Worm (Caenorhabditis elegans) whole organism, young adult: Measurements from ENCODE around the gene clec-247.

Experiments
- B0019.2 ChIP-seq: fragments of 200-800 bp; sonication (Bioruptor generic); conservative IDR thresholded peaks from 2 replicates; pipeline ENCODE4 v1.3.6; 2022; ENCODE audit warnings: missing genetic modification reagents, missing genetic modification characterization, missing compliant biosample characterization
- C06A6.2 ChIP-seq: fragments of 200-800 bp; sonication (Bioruptor generic); conservative IDR thresholded peaks from 2 replicates; pipeline ENCODE4 v1.3.6; 2022; ENCODE audit warnings: missing genetic modification characterization, missing compliant biosample characterization
- F22D6.2 ChIP-seq: sonication (generic microtip); optimal IDR thresholded peaks from 2 replicates; lab custom pipeline; 2016; ENCODE audit warnings: mild to moderate bottlenecking, missing genetic modification characterization, missing compliant biosample characterization
- ZK185.1 ChIP-seq: sonication (generic microtip); optimal IDR thresholded peaks from 2 replicates; lab custom pipeline; 2016; ENCODE audit warnings: mild to moderate bottlenecking, missing genetic modification characterization, missing compliant biosample characterization; ENCODE audit not compliant: poor library complexity, severe bottlenecking
- attf-3 ChIP-seq: fragments of 200-800 bp; sonication (Bioruptor generic); conservative IDR thresholded peaks from 2 replicates; pipeline ENCODE4 v1.3.6; 2022; ENCODE audit warnings: missing genetic modification reagents, missing genetic modification characterization, missing compliant biosample characterization
- attf-5 ChIP-seq: fragments of 200-800 bp; sonication (Bioruptor generic); optimal IDR thresholded peaks from 2 replicates; lab custom pipeline; 2018; ENCODE audit warnings: mild to moderate bottlenecking, missing genetic modification characterization, missing compliant biosample characterization
- bed-1 ChIP-seq: fragments of 200-800 bp; sonication (Bioruptor generic); IDR thresholded peaks from 2 replicates; pipeline ENCODE4 v1.3.6; 2022; ENCODE audit warnings: missing genetic modification reagents, missing genetic modification characterization, missing compliant biosample characterization
- bed-2 ChIP-seq: fragments of 200-800 bp; sonication (Bioruptor generic); IDR thresholded peaks from 2 replicates; pipeline ENCODE4 v1.3.6; 2022; ENCODE audit warnings: missing genetic modification reagents, missing genetic modification characterization, missing compliant biosample characterization
- cebp-1 ChIP-seq, 2 experiments: fragments of 200-800 bp in 1 of 2; sonication (Bioruptor generic) in 1 of 2; sonication (generic microtip) in 1 of 2; IDR thresholded peaks in 1 of 2; optimal IDR thresholded peaks in 1 of 2; 2 replicates each; pipeline versions ENCODE4 v1.3.6 to Lab custom; 2017 to 2022; ENCODE audit warnings: missing compliant biosample characterization in 2 of 2, missing genetic modification characterization in 2 of 2, mild to moderate bottlenecking in 1 of 2, missing genetic modification reagents in 1 of 2, moderate library complexity in 1 of 2
- ceh-100 ChIP-seq: fragments of 200-800 bp; sonication (Bioruptor generic); IDR thresholded peaks from 2 replicates; pipeline ENCODE4 v1.3.6; 2022; ENCODE audit warnings: missing genetic modification reagents, missing genetic modification characterization, missing compliant biosample characterization
- ceh-40 ChIP-seq: fragments of 200-800 bp; sonication (Bioruptor generic); IDR thresholded peaks from 2 replicates; pipeline ENCODE4 v1.3.6; 2022; ENCODE audit warnings: missing genetic modification characterization, missing compliant biosample characterization
- ceh-91 ChIP-seq: fragments of 200-800 bp; sonication (Bioruptor generic); IDR thresholded peaks from 2 replicates; pipeline ENCODE4 v1.3.6; 2022; ENCODE audit warnings: missing genetic modification reagents, missing genetic modification characterization, missing compliant biosample characterization
- die-1 ChIP-seq: sonication (generic microtip); optimal IDR thresholded peaks from 2 replicates; lab custom pipeline; 2016; ENCODE audit warnings: missing genotype, mild to moderate bottlenecking, missing genetic modification characterization, missing compliant biosample characterization
- dpl-1 ChIP-seq: fragments of 150-350 bp; optimal IDR thresholded peaks from 2 replicates; lab custom pipeline; 2014; ENCODE audit warnings: missing biosample characterization, missing genetic modification reagents, missing genetic modification characterization
- hlh-12 ChIP-seq: sonication (generic microtip); optimal IDR thresholded peaks from 2 replicates; lab custom pipeline; 2016; ENCODE audit warnings: missing genetic modification characterization, missing compliant biosample characterization
- hmg-20 ChIP-seq: fragments of 200-800 bp; sonication (Bioruptor generic); IDR thresholded peaks from 2 replicates; pipeline ENCODE4 v1.3.6; 2022; ENCODE audit warnings: missing genetic modification reagents, missing genetic modification characterization, missing compliant biosample characterization
- let-607 ChIP-seq, 2 experiments: fragments of 200-800 bp in 1 of 2; sonication (Bioruptor generic) in 1 of 2; sonication (generic microtip) in 1 of 2; optimal IDR thresholded peaks; 2 replicates each; lab custom pipeline; 2016 to 2018; ENCODE audit warnings: mild to moderate bottlenecking in 2 of 2, missing compliant biosample characterization in 2 of 2, missing genetic modification characterization in 2 of 2, moderate library complexity in 2 of 2, missing genotype in 1 of 2
- madf-6 ChIP-seq: fragments of 200-800 bp; sonication (Bioruptor generic); IDR thresholded peaks from 2 replicates; pipeline ENCODE4 v1.3.6; 2022; ENCODE audit warnings: missing genetic modification reagents, missing genetic modification characterization, missing compliant biosample characterization
- madf-8 ChIP-seq: fragments of 200-800 bp; sonication (Bioruptor generic); conservative IDR thresholded peaks from 2 replicates; pipeline ENCODE4 v1.3.6; 2022; ENCODE audit warnings: missing genetic modification reagents, missing genetic modification characterization, missing compliant biosample characterization
- mcd-1 ChIP-seq: fragments of 200-800 bp; sonication (Bioruptor generic); IDR thresholded peaks from 2 replicates; pipeline ENCODE4 v1.3.6; 2022; ENCODE audit warnings: missing genetic modification reagents, missing genetic modification characterization, missing compliant biosample characterization
- nfyb-1 ChIP-seq: fragments of 200-800 bp; sonication (Bioruptor generic); IDR thresholded peaks from 2 replicates; pipeline ENCODE4 v1.3.6; 2022; ENCODE audit warnings: missing genetic modification reagents, missing genetic modification characterization, missing compliant biosample characterization
- nhr-27 ChIP-seq: fragments of 200-800 bp; sonication (Bioruptor generic); optimal IDR thresholded peaks from 2 replicates; lab custom pipeline; 2018; ENCODE audit warnings: mild to moderate bottlenecking, missing genetic modification characterization, moderate library complexity, missing compliant biosample characterization
- nhr-80 ChIP-seq: sonication (generic microtip); optimal IDR thresholded peaks from 2 replicates; lab custom pipeline; 2016; ENCODE audit warnings: missing genetic modification characterization, missing compliant biosample characterization
- nhr-90 ChIP-seq: sonication (generic microtip); optimal IDR thresholded peaks from 2 replicates; lab custom pipeline; 2016; ENCODE audit warnings: missing genotype, mild to moderate bottlenecking, missing genetic modification characterization, missing compliant biosample characterization
- rpc-1 ChIP-seq, 2 experiments: fragments of 150-350 bp in 1 of 2; sonication (generic microtip) in 1 of 2; optimal IDR thresholded peaks; 2 replicates each; lab custom pipeline; 2014 to 2018; ENCODE audit warnings: missing biosample characterization in 1 of 2, missing genetic modification characterization in 1 of 2, missing genetic modification reagents in 1 of 2, missing genotype in 1 of 2
- sdz-38 ChIP-seq: sonication (generic microtip); optimal IDR thresholded peaks from 2 replicates; lab custom pipeline; 2016; ENCODE audit warnings: missing genotype, missing genetic modification characterization, missing compliant biosample characterization
- snpc-1.3 ChIP-seq: sonication (generic microtip); optimal IDR thresholded peaks from 2 replicates; lab custom pipeline; 2017; ENCODE audit warnings: missing genetic modification characterization, mild to moderate bottlenecking, missing compliant biosample characterization, antibody characterized with exemption, moderate library complexity, missing genotype, missing genetic modification reagents; ENCODE audit not compliant: insufficient read depth
- somi-1 ChIP-seq: fragments of 200-800 bp; sonication (Bioruptor generic); optimal IDR thresholded peaks from 2 replicates; lab custom pipeline; 2018; ENCODE audit warnings: mild to moderate bottlenecking, missing genetic modification characterization, missing compliant biosample characterization
- tbp1 ChIP-seq: fragments of 200-800 bp; sonication (Bioruptor generic); optimal IDR thresholded peaks from 2 replicates; lab custom pipeline; 2018; ENCODE audit warnings: mild to moderate bottlenecking, missing genetic modification characterization, missing compliant biosample characterization
- tbx-9 ChIP-seq: sonication (generic microtip); optimal IDR thresholded peaks from 2 replicates; lab custom pipeline; 2016; ENCODE audit warnings: borderline replicate concordance, missing genetic modification characterization, inconsistent platforms, missing compliant biosample characterization
- zfh-2 ChIP-seq: fragments of 200-800 bp; sonication (Bioruptor generic); conservative IDR thresholded peaks from 2 replicates; pipeline ENCODE4 v1.3.6; 2022; ENCODE audit warnings: missing genetic modification reagents, missing genetic modification characterization, missing compliant biosample characterization
- ztf-18 ChIP-seq: sonication (generic microtip); optimal IDR thresholded peaks from 2 replicates; lab custom pipeline; 2016; ENCODE audit warnings: missing genotype, mild to moderate bottlenecking, missing genetic modification characterization, missing compliant biosample characterization
- ztf-28 ChIP-seq: fragments of 200-800 bp; sonication (Bioruptor generic); IDR thresholded peaks from 2 replicates; pipeline ENCODE4 v1.3.6; 2022; ENCODE audit warnings: missing genetic modification reagents, missing genetic modification characterization, missing compliant biosample characterization
- ztf-6 ChIP-seq: fragments of 200-800 bp; sonication (Bioruptor generic); IDR thresholded peaks from 2 replicates; pipeline ENCODE4 v1.3.6; 2022; ENCODE audit warnings: missing genetic modification reagents, missing genetic modification characterization, missing compliant biosample characterization

clec-247 gene

ce11 chrV:18241328-18241727 lies 41.4 kb upstream of the clec-247 start, which contains the start of gene R10E8.8:
R10E8.8 (minus strand) TSS chrV:18241670.
- no peak for TF ChIP-seq madf-8 (GFP tag; lab: Robert Waterston, UW)
- no peak for TF ChIP-seq somi-1 (GFP tag; lab: Kevin White, UChicago)
- TF ChIP-seq bed-2, result no peak
- TF ChIP-seq madf-6, result no peak
- TF ChIP-seq dpl-1 (GFP tag; lab: Kevin White, UChicago), result no peak
- no peak for TF ChIP-seq cebp-1 (GFP tag; IDR thresholded peaks at IDR 0.05; lab: Robert Waterston, UW)
- peak; percentile 14 for TF ChIP-seq cebp-1 (tag; optimal IDR thresholded peaks at IDR 0.05; lab: Kevin White, UChicago)
- TF ChIP-seq attf-5 (GFP tag; lab: Kevin White, UChicago), result peak; percentile 26
- no peak for TF ChIP-seq tbx-9 (tag; lab: Kevin White, UChicago)
- peak; percentile 65 for TF ChIP-seq nhr-80 (tag; lab: Kevin White, UChicago)
- TF ChIP-seq C06A6.2, result no peak
- TF ChIP-seq mcd-1 (GFP tag; lab: Robert Waterston, UW), result peak; percentile 61; the same call in 1 of the 2 replicates
- TF ChIP-seq hmg-20, result no peak
- TF ChIP-seq sdz-38, result no peak
- peak in 1 of 2 experiments; percentile 5 for TF ChIP-seq let-607 (tag; optimal IDR thresholded peaks at IDR 0.05; lab: Kevin White, UChicago)
- no peak for TF ChIP-seq bed-1 (GFP tag; lab: Robert Waterston, UW)
- TF ChIP-seq rpc-1 (optimal IDR thresholded peaks at IDR 0.05; lab: Kevin White, UChicago), result no peak
- no peak for TF ChIP-seq rpc-1 (tag; optimal IDR thresholded peaks at IDR 0.05; lab: Kevin White, UChicago)

ce11 chrV:18243227-18243626 lies 39.5 kb upstream of the clec-247 start:
- TF ChIP-seq ztf-28 (GFP tag; lab: Robert Waterston, UW), result no peak
- TF ChIP-seq madf-8 (GFP tag; lab: Robert Waterston, UW), result no peak
- no peak for TF ChIP-seq die-1 (tag; lab: Kevin White, UChicago)
- no peak for TF ChIP-seq snpc-1.3 (tag; lab: Kevin White, UChicago)
- no peak for TF ChIP-seq nfyb-1 (GFP tag; lab: Robert Waterston, UW)
- TF ChIP-seq tbp1 (GFP tag; lab: Kevin White, UChicago), result no peak
- no peak for TF ChIP-seq ztf-18
- TF ChIP-seq F22D6.2 (tag; lab: Kevin White, UChicago), result no peak
- no peak for TF ChIP-seq C06A6.2
- no peak for TF ChIP-seq ztf-6
- no peak for TF ChIP-seq hlh-12 (tag; lab: Kevin White, UChicago)
- no peak for TF ChIP-seq zfh-2 (GFP tag; lab: Robert Waterston, UW)

ce11 chrV:18244408-18244807 lies 38.3 kb upstream of the clec-247 start:
- TF ChIP-seq nhr-27 (tag; lab: Kevin White, UChicago), result no peak
- TF ChIP-seq ceh-100 (GFP tag; lab: Robert Waterston, UW), result no peak
- no peak for TF ChIP-seq nhr-90 (tag; lab: Kevin White, UChicago)
- peak; percentile 57 for TF ChIP-seq nhr-80 (tag; lab: Kevin White, UChicago)

ce11 chrV:18246077-18246476 lies 36.6 kb upstream of the clec-247 start:
- peak; percentile 31 for TF ChIP-seq nhr-80 (tag; lab: Kevin White, UChicago)
- TF ChIP-seq ZK185.1 (tag; lab: Kevin White, UChicago), result no peak
- TF ChIP-seq, all 124 proteins: peak for 1

- TF ChIP-seq attf-3, result no peak
- TF ChIP-seq ceh-40 (GFP tag; lab: Robert Waterston, UW), result no peak
- no peak for TF ChIP-seq B0019.2
- no peak for TF ChIP-seq ceh-91
Measured at ce11 chrV:18252239-18252638, 30.5 kb upstream of the clec-247 start, which contains the start of gene R10E8.1. R10E8.1 (minus strand) TSS chrV:18252416.
